Fruit fly (Drosophila melanogaster): ENCODE data around the gene Blos2.

The Blos2 gene

DNA sequence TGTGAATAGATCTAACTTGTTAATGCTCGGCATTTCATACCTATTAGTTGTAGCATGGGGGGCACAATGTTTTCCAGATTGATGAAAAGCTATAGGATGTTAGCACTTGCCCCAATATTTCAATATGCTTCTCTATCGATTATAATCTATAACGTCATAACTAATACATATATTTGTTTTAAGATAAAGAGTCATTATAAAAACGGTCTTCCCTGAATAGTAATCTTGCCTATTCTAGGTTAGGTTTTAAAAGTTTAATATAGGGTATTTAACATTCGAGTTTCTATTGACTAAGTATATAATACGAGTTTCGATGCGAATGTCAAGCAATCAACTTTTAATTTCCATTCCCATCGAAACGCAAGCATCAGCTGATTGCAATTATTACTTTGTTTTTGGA, at the start of gene Blos2, which contains the start of gene CG6321 (continued):
- TF ChIP-seq CG3065 (GFP tag; optimal IDR thresholded peaks at IDR 0.05) (no peak), CG1603 (tag; optimal IDR thresholded peaks at IDR 0.05) (peak; percentile 63), CG16863 (GFP tag; optimal IDR thresholded peaks at IDR 0.05) (peak; percentile 1), HLH54F (GFP tag; optimal IDR thresholded peaks at IDR 0.05) (peak; percentile 33), Dll (GFP tag; IDR thresholded peaks at IDR 0.05; ENCODE audit: partially characterized antibody) (no peak), CG10267 (tag; optimal IDR thresholded peaks at IDR 0.05) (peak; percentile 81), stwl (tag; optimal IDR thresholded peaks at IDR 0.05) (peak; percentile 30), CG7271 (tag; optimal IDR thresholded peaks at IDR 0.05) (peak; percentile 18), CG10431 (GFP tag; optimal IDR thresholded peaks at IDR 0.05) (no peak), Neu2 (GFP tag; optimal IDR thresholded peaks at IDR 0.05; ENCODE audit: borderline replicate concordance) (no peak), Sry-β (GFP tag; optimal IDR thresholded peaks at IDR 0.05) (peak; percentile 14), CG3838 (GFP tag; optimal IDR thresholded peaks at IDR 0.05) (peak; percentile 37), nmo (GFP tag; optimal IDR thresholded peaks at IDR 0.05) (peak; percentile 85), ro (GFP tag; IDR thresholded peaks at IDR 0.05) (no peak), dysf (GFP tag; IDR thresholded peaks at IDR 0.05) (peak; percentile 88), Drgx (GFP tag; IDR thresholded peaks at IDR 0.05) (peak; percentile 77), CG8944 (GFP tag; optimal IDR thresholded peaks at IDR 0.05) (no peak), CG7839 (tag; optimal IDR thresholded peaks at IDR 0.05) (peak; percentile 94), CG7963 (GFP tag; IDR thresholded peaks at IDR 0.05; ENCODE audit: partially characterized antibody) (no peak), CG8388 (GFP tag; optimal IDR thresholded peaks at IDR 0.05) (peak; percentile 77), knrl (GFP tag; IDR thresholded peaks at IDR 0.05; ENCODE audit: partially characterized antibody) (no peak), trem (tag; optimal IDR thresholded peaks at IDR 0.05) (peak; percentile 68), CG11560 (tag; IDR thresholded peaks at IDR 0.05) (no peak), chif (GFP tag; optimal IDR thresholded peaks at IDR 0.05) (peak in 1 of 2 experiments; percentile 67), caup (GFP tag; optimal IDR thresholded peaks at IDR 0.05; ENCODE audit: severe bottlenecking) (peak; percentile 72), CG7745 (tag; optimal IDR thresholded peaks at IDR 0.05) (no peak), tup (GFP tag; optimal IDR thresholded peaks at IDR 0.05) (no peak), bowl (GFP tag; IDR thresholded peaks at IDR 0.05) (no peak), CG30431 (GFP tag; optimal IDR thresholded peaks at IDR 0.05) (no peak), aop (GFP tag; IDR thresholded peaks at IDR 0.05) (no peak), da (GFP tag; optimal IDR thresholded peaks at IDR 0.05) (no peak), MTF-1 (GFP tag; optimal IDR thresholded peaks at IDR 0.05; ENCODE audit: borderline replicate concordance) (peak; percentile 6), org-1 (GFP tag; optimal IDR thresholded peaks at IDR 0.05) (peak; percentile 63), kay (GFP tag; optimal IDR thresholded peaks at IDR 0.05) (peak; percentile 47), Deaf1 (tag; optimal IDR thresholded peaks at IDR 0.05) (peak; percentile 66), CG11723 (GFP tag; optimal IDR thresholded peaks at IDR 0.05) (peak; percentile 39), crp (GFP tag; optimal IDR thresholded peaks at IDR 0.05) (peak; percentile 30 to 84), ttk (GFP tag; IDR thresholded peaks at IDR 0.05) (peak; percentile 55), lbe (GFP tag; optimal IDR thresholded peaks at IDR 0.05) (peak; percentile 58), CG4360 (GFP tag; IDR thresholded peaks at IDR 0.05) (no peak), CG6813 (GFP tag; optimal IDR thresholded peaks at IDR 0.05) (peak; percentile 26), CG1024 (GFP tag; IDR thresholded peaks at IDR 0.05) (0 out of 2 replicates have a peak, but pooled peaks have one; percentile 6), E2f2 (GFP tag; IDR thresholded peaks at IDR 0.05) (peak; percentile 58), Gsc (GFP tag; IDR thresholded peaks at IDR 0.05) (no peak), CG13775 (GFP tag; optimal IDR thresholded peaks at IDR 0.05) (peak; percentile 61), CG11696 (GFP tag; IDR thresholded peaks at IDR 0.05) (0 out of 2 replicates have a peak, but pooled peaks have one; percentile 24), lov (optimal IDR thresholded peaks at IDR 0.05) (no peak), lov (GFP tag; IDR thresholded peaks at IDR 0.05) (0 out of 3 replicates have a peak, but pooled peaks have one; percentile 37), Xbp1 (GFP tag; optimal IDR thresholded peaks at IDR 0.05) (peak; percentile 75), fd3F (GFP tag; optimal IDR thresholded peaks at IDR 0.05) (peak; percentile 64)
